Worm (Caenorhabditis elegans) whole organism, L1 larva: Measurements from ENCODE around the gene zipt-15.
A peak's percentile ranks its signal among the peaks of the same experiment; 100 is the strongest.

Experiments used
- C04F5.9 ChIP-seq: sonication (generic microtip); optimal IDR thresholded peaks from 2 replicates; lab custom pipeline; 2016; ENCODE audit warnings: missing genetic modification characterization, missing compliant biosample characterization
- aha-1 ChIP-seq: fragments of 150-350 bp; optimal IDR thresholded peaks from 2 replicates; lab custom pipeline; 2014; ENCODE audit warnings: missing biosample characterization, missing genetic modification characterization
- alr-1 ChIP-seq: fragments of 200-800 bp; sonication (Bioruptor generic); optimal IDR thresholded peaks from 2 replicates; lab custom pipeline; 2018; ENCODE audit warnings: borderline replicate concordance, mild to moderate bottlenecking, missing genetic modification characterization, missing compliant biosample characterization
- aly-2 ChIP-seq: fragments of 150-350 bp; optimal IDR thresholded peaks from 2 replicates; lab custom pipeline; 2014; ENCODE audit warnings: missing biosample characterization, missing genetic modification characterization
- ama-1 ChIP-seq: fragments of 150-350 bp; optimal IDR thresholded peaks from 2 replicates; lab custom pipeline; 2014
- blmp-1 ChIP-seq: fragments of 150-350 bp; optimal IDR thresholded peaks from 2 replicates; lab custom pipeline; 2014; ENCODE audit warnings: missing biosample characterization, missing genetic modification characterization
- ceh-8 ChIP-seq: fragments of 200-800 bp; sonication (Bioruptor generic); optimal IDR thresholded peaks from 2 replicates; lab custom pipeline; 2018; ENCODE audit warnings: mild to moderate bottlenecking, missing genetic modification characterization, moderate library complexity, missing compliant biosample characterization
- ceh-82 ChIP-seq, 3 experiments: fragments of 150-350 bp in 1 of 3; sonication (generic microtip) in 2 of 3; optimal IDR thresholded peaks; 2 replicates each; lab custom pipeline; 2014 to 2017; ENCODE audit warnings: missing biosample characterization in 3 of 3, missing genetic modification characterization in 3 of 3
- ceh-88 ChIP-seq: fragments of 200-800 bp; sonication (Bioruptor generic); IDR thresholded peaks from 2 replicates; pipeline ENCODE4 v1.3.6; 2022; ENCODE audit warnings: missing genetic modification characterization, missing compliant biosample characterization
- ceh-90 ChIP-seq: sonication (generic microtip); optimal IDR thresholded peaks from 2 replicates; lab custom pipeline; 2016; ENCODE audit warnings: missing genetic modification characterization, missing compliant biosample characterization
- ces-1 ChIP-seq: fragments of 150-350 bp; optimal IDR thresholded peaks from 2 replicates; lab custom pipeline; 2014; ENCODE audit warnings: missing biosample characterization, missing genetic modification reagents, missing genetic modification characterization
- dpl-1 ChIP-seq, 3 experiments: fragments of 150-350 bp in 2 of 3; sonication (generic microtip) in 1 of 3; optimal IDR thresholded peaks; 2 replicates each; lab custom pipeline; 2014 to 2017; ENCODE audit warnings: missing biosample characterization in 3 of 3, missing genetic modification characterization in 3 of 3, missing genetic modification reagents in 3 of 3
- dsc-1 ChIP-seq: sonication (generic microtip); optimal IDR thresholded peaks from 2 replicates; lab custom pipeline; 2016; ENCODE audit warnings: mild to moderate bottlenecking, missing genetic modification characterization, missing compliant biosample characterization
- efl-3 ChIP-seq: fragments of 200-800 bp; sonication (Bioruptor generic); optimal IDR thresholded peaks from 2 replicates; lab custom pipeline; 2018; ENCODE audit warnings: mild to moderate bottlenecking, missing genetic modification characterization, missing compliant biosample characterization
- egl-13 ChIP-seq: sonication (generic microtip); optimal IDR thresholded peaks from 2 replicates; lab custom pipeline; 2016; ENCODE audit warnings: missing genotype, missing genetic modification reagents, missing genetic modification characterization, missing compliant biosample characterization
- egl-27 ChIP-seq, 2 experiments: fragments of 150-350 bp in 1 of 2; sonication (generic microtip); optimal IDR thresholded peaks; 3 replicates each; lab custom pipeline; 2017 to 2018; ENCODE audit warnings: missing biosample characterization in 2 of 2, missing genetic modification characterization in 2 of 2, missing genetic modification reagents in 2 of 2
- elt-3 ChIP-seq, 6 experiments: fragments of 150-350 bp in 1 of 6; sonication (generic microtip); optimal IDR thresholded peaks; 2 replicates each; lab custom pipeline; 2017 to 2018; ENCODE audit warnings: missing biosample characterization in 6 of 6, missing genetic modification characterization in 6 of 6, inconsistent platforms in 1 of 6
- fkh-4 ChIP-seq: sonication (generic microtip); optimal IDR thresholded peaks from 2 replicates; lab custom pipeline; 2016; ENCODE audit warnings: missing compliant biosample characterization, missing genetic modification characterization, borderline replicate concordance
- fkh-8 ChIP-seq: sonication (generic microtip); optimal IDR thresholded peaks from 2 replicates; lab custom pipeline; 2016; ENCODE audit warnings: mild to moderate bottlenecking, missing genetic modification characterization, missing compliant biosample characterization
- fos-1 ChIP-seq: fragments of 150-350 bp; optimal IDR thresholded peaks from 2 replicates; lab custom pipeline; 2014; ENCODE audit warnings: missing biosample characterization, missing genetic modification characterization
- hlh-17 ChIP-seq: fragments of 200-800 bp; sonication (Bioruptor generic); optimal IDR thresholded peaks from 2 replicates; lab custom pipeline; 2018; ENCODE audit warnings: missing genetic modification characterization, mild to moderate bottlenecking, missing compliant biosample characterization, moderate library complexity, borderline replicate concordance
- hlh-4 ChIP-seq: sonication (generic microtip); optimal IDR thresholded peaks from 2 replicates; lab custom pipeline; 2016; ENCODE audit warnings: mild to moderate bottlenecking, missing genetic modification characterization, missing compliant biosample characterization
- hpl-2 ChIP-seq: fragments of 150-350 bp; optimal IDR thresholded peaks from 2 replicates; lab custom pipeline; 2014; ENCODE audit warnings: missing biosample characterization, missing genetic modification reagents, missing genetic modification characterization
- isw-1 ChIP-seq: fragments of 200-800 bp; sonication (Bioruptor generic); IDR thresholded peaks from 2 replicates; pipeline ENCODE4 v1.3.6; 2022; ENCODE audit warnings: missing genetic modification characterization, missing compliant biosample characterization
- jun-1 ChIP-seq: fragments of 150-350 bp; optimal IDR thresholded peaks from 2 replicates; lab custom pipeline; 2014; ENCODE audit warnings: missing biosample characterization, missing genetic modification reagents, missing genetic modification characterization
- lin-13 ChIP-seq: fragments of 150-350 bp; optimal IDR thresholded peaks from 2 replicates; lab custom pipeline; 2014; ENCODE audit warnings: missing biosample characterization, missing genetic modification reagents, missing genetic modification characterization
- lin-15B ChIP-seq: fragments of 150-350 bp; sonication (generic microtip); optimal IDR thresholded peaks from 3 replicates; lab custom pipeline; 2014; ENCODE audit warnings: missing biosample characterization, missing genetic modification characterization
- lin-39 ChIP-seq: fragments of 150-350 bp; optimal IDR thresholded peaks from 2 replicates; lab custom pipeline; 2014; ENCODE audit warnings: missing biosample characterization, missing genetic modification reagents, missing genetic modification characterization
- lsy-2 ChIP-seq, 2 experiments: fragments of 150-350 bp; optimal IDR thresholded peaks; 2 replicates each; lab custom pipeline; 2014; ENCODE audit warnings: missing biosample characterization in 2 of 2, missing genetic modification characterization in 2 of 2
- mab-9 ChIP-seq: fragments of 200-800 bp; sonication (Bioruptor generic); IDR thresholded peaks from 2 replicates; pipeline ENCODE4 v1.3.6; 2022; ENCODE audit warnings: missing genetic modification reagents, missing genetic modification characterization, missing compliant biosample characterization
- mep-1 ChIP-seq: fragments of 150-350 bp; optimal IDR thresholded peaks from 2 replicates; lab custom pipeline; 2014; ENCODE audit warnings: missing biosample characterization, missing genetic modification characterization
- nhr-12 ChIP-seq: sonication (generic microtip); optimal IDR thresholded peaks from 2 replicates; lab custom pipeline; 2017; ENCODE audit warnings: missing biosample characterization, missing genetic modification characterization
- nhr-20 ChIP-seq: sonication (generic microtip); optimal IDR thresholded peaks from 2 replicates; lab custom pipeline; 2016; ENCODE audit warnings: mild to moderate bottlenecking, missing genetic modification characterization, missing compliant biosample characterization
- nhr-237 ChIP-seq: fragments of 150-350 bp; optimal IDR thresholded peaks from 2 replicates; lab custom pipeline; 2014; ENCODE audit warnings: missing biosample characterization, missing genetic modification characterization
- nhr-28 ChIP-seq: fragments of 150-350 bp; optimal IDR thresholded peaks from 2 replicates; lab custom pipeline; 2014; ENCODE audit warnings: missing biosample characterization, missing genetic modification characterization
- nhr-47 ChIP-seq: sonication (generic microtip); optimal IDR thresholded peaks from 2 replicates; lab custom pipeline; 2016; ENCODE audit warnings: mild to moderate bottlenecking, missing genetic modification characterization, moderate library complexity, missing compliant biosample characterization
- nhr-77 ChIP-seq: fragments of 150-350 bp; optimal IDR thresholded peaks from 2 replicates; lab custom pipeline; 2014; ENCODE audit warnings: missing biosample characterization, missing genetic modification characterization
- nhr-85 ChIP-seq: sonication (generic microtip); peaks from one replicate; lab custom pipeline; 2016; ENCODE audit warnings: missing genetic modification characterization, inconsistent platforms, missing compliant biosample characterization
- pag-3 ChIP-seq: sonication (generic microtip); optimal IDR thresholded peaks from 2 replicates; lab custom pipeline; 2017; ENCODE audit warnings: missing genetic modification characterization, mild to moderate bottlenecking, missing compliant biosample characterization, antibody characterized with exemption, borderline replicate concordance; ENCODE audit not compliant: insufficient read depth
- pax-3 ChIP-seq: fragments of 200-800 bp; sonication (Bioruptor generic); optimal IDR thresholded peaks from 2 replicates; lab custom pipeline; 2018; ENCODE audit warnings: mild to moderate bottlenecking, missing genetic modification characterization, moderate library complexity, missing compliant biosample characterization
- pqm-1 ChIP-seq: sonication (generic microtip); optimal IDR thresholded peaks from 3 replicates; lab custom pipeline; 2017; ENCODE audit warnings: missing biosample characterization, missing genetic modification characterization
- rnt-1 ChIP-seq: sonication (generic microtip); optimal IDR thresholded peaks from 2 replicates; lab custom pipeline; 2016; ENCODE audit warnings: mild to moderate bottlenecking, missing genetic modification characterization, moderate library complexity, missing compliant biosample characterization
- snu-23 ChIP-seq: sonication (generic microtip); optimal IDR thresholded peaks from 2 replicates; lab custom pipeline; 2016; ENCODE audit warnings: missing genetic modification characterization, missing compliant biosample characterization
- tbx-2 ChIP-seq: sonication (generic microtip); optimal IDR thresholded peaks from 2 replicates; lab custom pipeline; 2016; ENCODE audit warnings: missing genetic modification characterization, missing compliant biosample characterization
- tlp-1 ChIP-seq: fragments of 150-350 bp; optimal IDR thresholded peaks from 2 replicates; lab custom pipeline; 2014; ENCODE audit warnings: missing biosample characterization, missing genetic modification characterization
- unc-130 ChIP-seq: fragments of 150-350 bp; optimal IDR thresholded peaks from 2 replicates; lab custom pipeline; 2017; ENCODE audit warnings: missing biosample characterization, missing genetic modification characterization, inconsistent platforms
- unc-30 ChIP-seq: sonication (generic microtip); optimal IDR thresholded peaks from 2 replicates; lab custom pipeline; 2017; ENCODE audit warnings: missing biosample characterization, missing genetic modification characterization
- unc-62 ChIP-seq: fragments of 150-350 bp; optimal IDR thresholded peaks from 2 replicates; lab custom pipeline; 2014; ENCODE audit warnings: missing biosample characterization, missing genetic modification reagents, missing genetic modification characterization
- unc-98 ChIP-seq: fragments of 200-800 bp; sonication (Bioruptor generic); IDR thresholded peaks from 2 replicates; pipeline ENCODE4 v1.3.6; 2022; ENCODE audit warnings: missing genetic modification characterization, missing compliant biosample characterization
- vab-15 ChIP-seq: sonication (generic microtip); optimal IDR thresholded peaks from 2 replicates; lab custom pipeline; 2017; ENCODE audit warnings: missing genotype, mild to moderate bottlenecking, missing genetic modification characterization, missing compliant biosample characterization
- xbp-1 ChIP-seq: sonication (generic microtip); optimal IDR thresholded peaks from 2 replicates; lab custom pipeline; 2016; ENCODE audit warnings: missing genetic modification characterization, missing compliant biosample characterization

Gene zipt-15

DNA sequence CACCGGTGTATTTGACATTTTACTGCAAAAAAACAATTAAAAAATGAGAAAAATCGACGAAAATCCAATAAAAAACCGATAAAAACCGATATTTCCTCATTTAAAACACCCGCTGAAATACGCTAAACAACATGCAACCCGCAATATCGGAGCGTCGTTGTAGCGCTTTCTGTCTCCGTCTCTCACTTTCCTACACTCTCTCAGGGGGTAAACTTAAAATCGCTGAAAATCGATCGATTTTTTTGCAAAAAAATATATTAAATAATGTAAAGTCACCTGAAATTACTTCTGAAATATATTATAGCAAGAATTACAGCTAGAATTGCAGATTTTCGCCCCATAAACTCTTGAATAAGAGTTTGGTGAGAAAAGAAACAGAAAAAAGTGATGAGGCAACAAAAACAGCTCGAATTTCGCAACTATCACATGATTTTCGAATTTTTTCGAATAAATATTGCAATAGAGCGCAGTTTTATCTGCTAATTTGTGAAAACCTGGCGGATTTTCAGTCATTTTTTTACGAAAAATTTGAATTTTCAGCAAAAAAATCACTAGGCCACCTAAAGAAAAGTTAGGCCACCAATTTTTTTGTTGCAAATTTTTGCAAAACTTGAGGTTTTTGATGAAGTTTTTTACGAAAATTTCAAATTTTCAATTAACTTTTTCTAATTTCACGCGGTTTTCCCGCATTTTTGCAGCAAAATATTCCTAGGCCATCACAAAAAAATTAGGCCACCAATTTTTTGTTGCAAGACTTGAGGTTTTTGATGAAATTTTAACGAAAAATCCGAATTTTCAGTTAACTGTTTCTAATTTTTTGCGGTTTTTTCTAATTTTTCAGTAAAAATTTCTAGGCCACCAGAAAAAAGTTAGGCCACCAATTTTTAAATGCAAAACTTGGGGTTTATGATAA, 29.9 kb upstream of the zipt-15 start, which contains the start of the genes lem-4 and Y55F3BR.11:
Gene lem-4 (minus strand): TSS at position 424 of the 913 bp plus-strand sequence.
Gene Y55F3BR.11 (plus strand): TSS at position 863 of the 913 bp plus-strand sequence.
- TF ChIP-seq ama-1 (lab: Kevin White, UChicago): peak; percentile 53
- no peak for TF ChIP-seq alr-1 (tag; lab: Kevin White, UChicago)
- peak; percentile 1 for TF ChIP-seq nhr-237
- TF ChIP-seq dsc-1 (tag; lab: Kevin White, UChicago): peak; percentile 69
- TF ChIP-seq xbp-1 (tag; lab: Kevin White, UChicago): peak; percentile 71
- TF ChIP-seq lin-39 (tag; lab: Kevin White, UChicago): peak; percentile 63
- TF ChIP-seq fos-1 (tag; lab: Kevin White, UChicago): peak; percentile 72
- peak; percentile 41 for TF ChIP-seq jun-1 (tag; lab: Kevin White, UChicago)
- TF ChIP-seq elt-3 (tag; optimal IDR thresholded peaks at IDR 0.05; lab: Kevin White, UChicago): peak in 1 of 6 experiments; percentile 32
- peak; percentile 84 for TF ChIP-seq nhr-47
- peak; percentile 18 for TF ChIP-seq ceh-90 (tag; lab: Kevin White, UChicago)
- peak; percentile 12 for TF ChIP-seq C04F5.9 (tag; lab: Kevin White, UChicago)
- no peak for TF ChIP-seq nhr-28
- TF ChIP-seq vab-15: no peak
- TF ChIP-seq nhr-20: peak; percentile 62
- peak; percentile 84 for TF ChIP-seq snu-23 (GFP tag; lab: Kevin White, UChicago)
- peak; percentile 44 for TF ChIP-seq egl-13
- TF ChIP-seq nhr-77 (tag; lab: Kevin White, UChicago): no peak
- no peak for TF ChIP-seq unc-98 (GFP tag; lab: Robert Waterston, UW)
- peak; percentile 7 for TF ChIP-seq fkh-4 (tag; lab: Kevin White, UChicago)
- peak; percentile 81 for TF ChIP-seq nhr-85
- peak; percentile 85 for TF ChIP-seq lsy-2 (tag; optimal IDR thresholded peaks at IDR 0.05; lab: Kevin White, UChicago)
- TF ChIP-seq unc-30 (tag; lab: Kevin White, UChicago): no peak
- TF ChIP-seq lin-15B (tag; lab: Kevin White, UChicago): peak; percentile 19
- peak; percentile 62 for TF ChIP-seq isw-1 (GFP tag; lab: Robert Waterston, UW)
- TF ChIP-seq unc-62 (GFP tag; lab: Kevin White, UChicago): no peak
- peak; percentile 68 for TF ChIP-seq fkh-8 (tag; lab: Kevin White, UChicago)
- TF ChIP-seq ceh-82 (tag; optimal IDR thresholded peaks at IDR 0.05; lab: Kevin White, UChicago): peak; percentile 30 to 66 (median 48)
- peak; percentile 15 for TF ChIP-seq pax-3 (tag; lab: Kevin White, UChicago)
- TF ChIP-seq dpl-1 (GFP tag; optimal IDR thresholded peaks at IDR 0.05; lab: Kevin White, UChicago): peak; percentile 91 to 95 (median 95)
- TF ChIP-seq hlh-17: no peak
- TF ChIP-seq ceh-8 (GFP tag; lab: Kevin White, UChicago): peak; percentile 44
- TF ChIP-seq unc-130 (tag; lab: Kevin White, UChicago): peak; percentile 77
- no peak for TF ChIP-seq pag-3
- no peak for TF ChIP-seq hlh-4 (tag; lab: Kevin White, UChicago)
- TF ChIP-seq mab-9 (GFP tag; lab: Robert Waterston, UW): 0 out of 2 replicates have a peak, but pooled peaks have one; percentile 23
- no peak for TF ChIP-seq ces-1
- peak; percentile 80 for TF ChIP-seq mep-1 (tag; lab: Kevin White, UChicago)
- no peak for TF ChIP-seq aly-2 (tag; lab: Kevin White, UChicago)
- TF ChIP-seq efl-3 (GFP tag; lab: Kevin White, UChicago): no peak
- peak; percentile 74 for TF ChIP-seq tbx-2 (tag; lab: Kevin White, UChicago)
- peak; percentile 31 for TF ChIP-seq blmp-1
- TF ChIP-seq pqm-1 (tag; lab: Kevin White, UChicago): no peak
- TF ChIP-seq rnt-1: peak; percentile 71
- TF ChIP-seq hpl-2 (GFP tag; lab: Kevin White, UChicago): no peak
- TF ChIP-seq egl-27 (tag; optimal IDR thresholded peaks at IDR 0.05; lab: Kevin White, UChicago): no peak
- TF ChIP-seq lin-13 (GFP tag; lab: Kevin White, UChicago): peak; percentile 45
- TF ChIP-seq nhr-12 (tag; lab: Kevin White, UChicago): no peak
- TF ChIP-seq tlp-1: no peak
- no peak for TF ChIP-seq ceh-88 (GFP tag; lab: Robert Waterston, UW)
- no peak for TF ChIP-seq aha-1 (tag; lab: Kevin White, UChicago)
